Worm (Caenorhabditis elegans) whole organism, L3 larva: Measurements from ENCODE around the gene C18A11.4.

ENCODE experiments used
- ceh-16 ChIP-seq: sonication (generic microtip); optimal IDR thresholded peaks from 2 replicates; lab custom pipeline; 2017; ENCODE audit warnings: missing biosample characterization, missing genetic modification characterization
- ceh-9 ChIP-seq: sonication (generic microtip); optimal IDR thresholded peaks from 2 replicates; lab custom pipeline; 2018; ENCODE audit warnings: missing biosample characterization, missing genetic modification characterization
- elt-1 ChIP-seq: fragments of 150-350 bp; optimal IDR thresholded peaks from 2 replicates; lab custom pipeline; 2014; ENCODE audit warnings: missing biosample characterization, missing genetic modification characterization
- elt-2 ChIP-seq: sonication (generic microtip); optimal IDR thresholded peaks from 2 replicates; lab custom pipeline; 2016; ENCODE audit warnings: missing genetic modification reagents, mild to moderate bottlenecking, missing genetic modification characterization, missing compliant biosample characterization
- eor-1 ChIP-seq, 2 experiments: fragments of 150-350 bp; optimal IDR thresholded peaks; 2 replicates each; lab custom pipeline; 2014 to 2018; ENCODE audit warnings: missing biosample characterization in 2 of 2, missing genetic modification characterization in 2 of 2
- nhr-237 ChIP-seq: fragments of 150-350 bp; optimal IDR thresholded peaks from 2 replicates; lab custom pipeline; 2014; ENCODE audit warnings: missing biosample characterization, missing genetic modification characterization
- nhr-28 ChIP-seq: fragments of 150-350 bp; optimal IDR thresholded peaks from 2 replicates; lab custom pipeline; 2014; ENCODE audit warnings: missing biosample characterization, missing genetic modification characterization
- nhr-76 ChIP-seq: fragments of 150-350 bp; sonication (generic microtip); optimal IDR thresholded peaks from 5 replicates; lab custom pipeline; 2014; ENCODE audit warnings: missing biosample characterization, missing genetic modification characterization
- nhr-77 ChIP-seq: fragments of 150-350 bp; optimal IDR thresholded peaks from 2 replicates; lab custom pipeline; 2014; ENCODE audit warnings: missing biosample characterization, missing genetic modification characterization
- snpc-4 ChIP-seq: fragments of 150-350 bp; optimal IDR thresholded peaks from 2 replicates; lab custom pipeline; 2014; ENCODE audit warnings: missing biosample characterization, missing genetic modification characterization
- unc-62 ChIP-seq: fragments of 150-350 bp; sonication (generic microtip); optimal IDR thresholded peaks from 4 replicates; lab custom pipeline; 2014; ENCODE audit warnings: missing biosample characterization, missing genetic modification reagents, missing genetic modification characterization
- ztf-11 ChIP-seq: fragments of 150-350 bp; optimal IDR thresholded peaks from 2 replicates; lab custom pipeline; 2014; ENCODE audit warnings: missing biosample characterization, missing genetic modification characterization
- ztf-4 ChIP-seq: fragments of 150-350 bp; optimal IDR thresholded peaks from 2 replicates; lab custom pipeline; 2014; ENCODE audit warnings: missing biosample characterization, missing genetic modification characterization

- no peak for TF ChIP-seq elt-2 (tag; lab: Kevin White, UChicago)
- TF ChIP-seq nhr-28 = no peak
- TF ChIP-seq ztf-4 = no peak
- TF ChIP-seq ceh-9 (tag; lab: Kevin White, UChicago) = no peak
- TF ChIP-seq nhr-77 (tag; lab: Kevin White, UChicago) = no peak
- TF ChIP-seq nhr-76 (tag; lab: Kevin White, UChicago) = no peak
- no peak for TF ChIP-seq ztf-11 (tag; lab: Kevin White, UChicago)
- no peak for TF ChIP-seq eor-1 (tag; optimal IDR thresholded peaks at IDR 0.05; lab: Kevin White, UChicago)
- TF ChIP-seq elt-1 (tag; lab: Kevin White, UChicago) = no peak
- no peak for TF ChIP-seq snpc-4 (tag; lab: Kevin White, UChicago)
- no peak for TF ChIP-seq ceh-16 (tag; lab: Kevin White, UChicago)
- TF ChIP-seq nhr-237 (tag; lab: Kevin White, UChicago) = no peak
- TF ChIP-seq unc-62 (GFP tag; lab: Kevin White, UChicago) = no peak
Observed at ce11 chrX:8017305-8017704, 28.0 kb upstream of the C18A11.4 start.
